Worm (Caenorhabditis elegans): ENCODE measurements around the gene Y45G5AM.4.
A peak's percentile ranks its signal among the peaks of the same experiment; 100 is the strongest.

Y45G5AM.4 gene

DNA sequence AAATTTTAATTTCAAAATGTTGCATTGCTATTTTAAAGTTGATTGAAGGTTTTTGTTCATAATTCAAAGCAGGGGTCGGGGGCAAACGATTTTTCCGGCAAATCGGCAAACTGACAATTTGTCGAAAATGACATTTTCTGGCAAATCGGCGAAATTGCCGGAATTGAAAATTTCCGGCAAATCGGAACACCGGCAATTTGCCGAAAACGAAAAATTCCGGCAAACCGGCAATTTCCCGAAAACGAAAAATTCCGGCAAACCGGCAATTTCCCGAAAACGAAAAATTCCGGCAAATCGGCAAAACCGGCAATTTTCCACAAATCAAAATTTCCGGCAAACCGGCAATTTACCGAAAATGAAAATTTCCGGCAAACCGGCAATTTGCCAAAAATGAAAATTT, 27.2 kb downstream of the Y45G5AM.4 start:
- TF ChIP-seq med-1 (GFP tag; optimal IDR thresholded peaks at IDR 0.05; ENCODE audit: insufficient read depth) (no peak), tab-1 (GFP tag; IDR thresholded peaks at IDR 0.05) (no peak), cog-1 (tag; optimal IDR thresholded peaks at IDR 0.05) (no peak), klf-2 (GFP tag; conservative IDR thresholded peaks at IDR 0.05) (no peak), ref-1 (GFP tag; conservative IDR thresholded peaks at IDR 0.05) (no peak), ztf-23 (GFP tag; IDR thresholded peaks at IDR 0.05) (no peak), ztf-29 (GFP tag; IDR thresholded peaks at IDR 0.05) (no peak), flt-1 (GFP tag; IDR thresholded peaks at IDR 0.05) (no peak), T22C8.4 (GFP tag; IDR thresholded peaks at IDR 0.05) (no peak)

DNA sequence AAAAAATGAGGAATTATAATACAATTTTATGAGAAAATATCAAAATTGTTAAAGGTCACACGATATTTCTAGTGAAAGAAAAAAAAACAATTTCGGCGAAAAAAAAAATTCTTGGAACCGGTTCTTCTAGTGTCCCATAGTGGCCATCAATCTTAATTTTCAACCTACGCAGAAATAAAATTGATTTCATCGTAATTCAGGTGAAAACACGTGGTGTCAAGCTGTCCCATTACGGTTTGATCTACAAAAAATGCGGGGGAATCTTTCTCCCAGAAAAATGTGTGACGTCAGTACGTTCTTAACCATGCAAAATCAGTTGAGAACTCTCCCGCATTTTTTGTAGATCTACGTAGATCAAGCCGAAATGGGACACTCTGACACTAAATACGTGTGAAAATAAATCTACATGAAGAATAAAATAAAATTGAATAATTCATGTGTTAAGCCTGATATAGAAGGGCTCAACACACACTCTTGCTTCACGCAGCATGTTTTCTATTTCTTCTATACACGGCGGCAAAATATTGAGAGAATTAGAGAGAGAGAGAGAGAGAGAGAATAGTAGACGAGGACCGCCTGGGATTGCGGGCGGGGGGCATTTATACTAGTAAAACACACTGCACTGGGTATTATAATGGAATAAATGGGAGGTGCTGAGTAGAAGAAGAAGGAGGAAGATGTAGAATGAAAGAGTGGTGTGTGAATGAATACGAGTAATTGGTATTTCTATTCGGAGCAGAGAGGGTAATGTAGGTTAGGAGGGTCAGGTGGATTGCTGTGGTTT, 29.9 kb downstream of the Y45G5AM.4 start:
- TF ChIP-seq ztf-23 (GFP tag; IDR thresholded peaks at IDR 0.05), result no peak
- TF ChIP-seq cog-1 (tag; optimal IDR thresholded peaks at IDR 0.05), result peak; percentile 27

DNA sequence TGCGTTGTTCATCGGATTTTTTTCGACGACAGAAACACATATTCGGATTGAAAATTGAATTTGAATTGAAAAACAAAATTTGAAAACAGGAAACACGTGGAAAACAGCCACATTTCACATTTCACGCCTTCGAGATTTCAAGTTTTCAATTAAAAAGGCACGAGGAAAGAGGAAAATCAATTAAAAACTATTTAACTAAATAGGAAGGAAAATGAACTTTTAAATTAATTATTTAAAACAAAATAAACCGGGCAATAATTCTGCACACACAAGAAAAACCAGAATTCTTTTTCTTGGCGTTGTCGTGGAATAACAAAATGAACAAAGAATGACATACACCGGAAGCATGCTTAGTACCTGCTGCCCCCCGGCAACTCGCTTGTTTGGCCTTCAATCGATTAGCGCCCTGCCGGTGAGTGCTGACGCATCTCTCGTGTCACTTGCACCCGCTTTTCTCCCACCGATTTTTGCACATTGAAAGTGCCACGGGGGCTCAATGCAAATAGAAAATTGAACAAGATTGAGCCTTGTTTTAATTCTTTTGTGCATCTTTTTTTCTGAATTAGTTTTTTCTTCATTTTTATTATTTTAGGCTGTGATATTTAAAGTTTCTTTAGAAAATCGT, 31.7 kb downstream of the Y45G5AM.4 start, which contains the start of gene Y45G5AM.9:
Gene Y45G5AM.9, minus strand, starts transcription at position 51 of the 625 bp plus-strand sequence.
- TF ChIP-seq cog-1 (tag; optimal IDR thresholded peaks at IDR 0.05), result peak; percentile 81
- peak; percentile 28 for TF ChIP-seq med-1 (GFP tag; optimal IDR thresholded peaks at IDR 0.05; ENCODE audit: insufficient read depth)
- TF ChIP-seq tab-1 (GFP tag; IDR thresholded peaks at IDR 0.05), result peak; percentile 73
- TF ChIP-seq ztf-29 (GFP tag; IDR thresholded peaks at IDR 0.05), result 0 out of 2 replicates have a peak, but pooled peaks have one; percentile 13
- peak; percentile 79 for TF ChIP-seq flt-1 (GFP tag; IDR thresholded peaks at IDR 0.05)
- TF ChIP-seq ztf-23 (GFP tag; IDR thresholded peaks at IDR 0.05), result peak; percentile 83
- 0 out of 2 replicates have a peak, but pooled peaks have one; percentile 62 for TF ChIP-seq klf-2 (GFP tag; conservative IDR thresholded peaks at IDR 0.05)
- TF ChIP-seq T22C8.4 (GFP tag; IDR thresholded peaks at IDR 0.05), result peak; percentile 94
- TF ChIP-seq ref-1 (GFP tag; conservative IDR thresholded peaks at IDR 0.05), result no peak

DNA sequence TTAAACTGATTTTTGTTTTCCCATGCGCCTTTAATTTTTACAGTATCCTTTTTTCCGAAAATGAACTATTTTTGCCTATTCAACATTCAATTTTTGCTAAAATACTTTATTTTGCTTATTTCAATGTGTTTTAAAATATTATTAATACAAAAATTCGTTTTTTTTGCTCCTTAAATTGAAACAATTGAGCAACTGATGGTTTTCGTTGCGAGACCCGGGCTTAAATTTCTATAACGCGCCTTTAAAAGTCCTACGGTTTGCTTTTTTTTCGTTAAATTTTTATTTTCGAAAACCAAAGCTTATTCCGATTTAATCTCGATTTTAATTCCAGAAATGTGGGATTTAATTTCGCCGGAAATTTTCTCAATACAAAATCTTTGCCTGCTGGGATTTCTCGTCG, 32.3 kb downstream of the Y45G5AM.4 start, which contains the start of gene algn-5:
Gene algn-5, plus strand, starts transcription at position 295 of the 400 bp plus-strand sequence.
- no peak for TF ChIP-seq ref-1 (GFP tag; conservative IDR thresholded peaks at IDR 0.05)
- TF ChIP-seq flt-1 (GFP tag; IDR thresholded peaks at IDR 0.05), result no peak

DNA sequence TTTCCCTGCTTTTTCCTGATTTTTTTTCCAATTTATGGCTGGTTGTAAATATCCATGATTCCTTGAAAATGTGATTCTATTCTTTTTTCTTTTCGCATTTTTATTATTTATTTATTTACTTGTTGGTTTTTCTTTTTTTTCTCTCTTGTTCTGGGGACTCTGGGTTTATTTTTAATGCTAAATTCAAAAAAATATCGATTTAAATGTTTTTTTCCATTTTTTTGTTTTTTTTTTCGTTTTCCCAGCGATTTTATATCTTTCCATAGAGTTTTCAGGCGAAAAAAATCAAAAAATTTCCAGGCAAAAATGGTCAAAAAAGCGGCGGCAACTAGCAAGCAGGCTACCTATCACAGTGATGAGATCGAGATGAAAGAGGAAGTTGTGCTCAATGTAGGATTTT, 36.2 kb downstream of the Y45G5AM.4 start, which contains the start of gene rpac-40:
Gene rpac-40, plus strand, starts transcription at position 301 of the 400 bp plus-strand sequence.
- TF ChIP-seq tab-1 (GFP tag; IDR thresholded peaks at IDR 0.05) (no peak), ref-1 (GFP tag; conservative IDR thresholded peaks at IDR 0.05) (no peak), klf-2 (GFP tag; conservative IDR thresholded peaks at IDR 0.05) (no peak), ztf-29 (GFP tag; IDR thresholded peaks at IDR 0.05) (no peak), T22C8.4 (GFP tag; IDR thresholded peaks at IDR 0.05) (no peak), ztf-23 (GFP tag; IDR thresholded peaks at IDR 0.05) (no peak), flt-1 (GFP tag; IDR thresholded peaks at IDR 0.05) (no peak), cog-1 (tag; optimal IDR thresholded peaks at IDR 0.05) (no peak), med-1 (GFP tag; optimal IDR thresholded peaks at IDR 0.05; ENCODE audit: insufficient read depth) (no peak)

DNA sequence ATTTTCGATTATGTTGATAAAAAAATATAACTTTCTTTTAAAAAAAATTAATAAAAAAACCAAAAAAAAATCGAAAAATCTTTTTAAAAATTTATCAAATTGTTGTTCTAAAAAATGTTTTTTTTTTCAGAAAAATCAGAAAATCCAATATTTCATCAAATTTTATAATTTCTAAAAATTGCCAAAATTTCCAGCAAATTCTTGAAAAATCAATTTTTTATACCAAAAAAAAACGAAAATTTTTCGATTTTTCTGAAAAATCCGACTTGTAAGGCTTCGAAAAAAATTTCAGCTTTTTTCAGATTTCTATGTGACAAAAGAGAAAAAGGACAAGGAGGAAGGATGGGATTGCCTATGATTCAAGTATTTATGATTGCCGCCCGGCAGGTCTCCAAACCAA, 41.4 kb downstream of the Y45G5AM.4 start, which contains the start of gene H43I07.1:
Gene H43I07.1, plus strand, starts transcription at position 301 of the 400 bp plus-strand sequence.
- TF ChIP-seq ztf-29 (GFP tag; IDR thresholded peaks at IDR 0.05), result no peak
- no peak for TF ChIP-seq tab-1 (GFP tag; IDR thresholded peaks at IDR 0.05)
- TF ChIP-seq klf-2 (GFP tag; conservative IDR thresholded peaks at IDR 0.05), result no peak
- TF ChIP-seq ztf-23 (GFP tag; IDR thresholded peaks at IDR 0.05), result no peak
- no peak for TF ChIP-seq flt-1 (GFP tag; IDR thresholded peaks at IDR 0.05)
- no peak for TF ChIP-seq ref-1 (GFP tag; conservative IDR thresholded peaks at IDR 0.05)
- no peak for TF ChIP-seq cog-1 (tag; optimal IDR thresholded peaks at IDR 0.05)
- no peak for TF ChIP-seq T22C8.4 (GFP tag; IDR thresholded peaks at IDR 0.05)
- no peak for TF ChIP-seq med-1 (GFP tag; optimal IDR thresholded peaks at IDR 0.05; ENCODE audit: insufficient read depth)

DNA sequence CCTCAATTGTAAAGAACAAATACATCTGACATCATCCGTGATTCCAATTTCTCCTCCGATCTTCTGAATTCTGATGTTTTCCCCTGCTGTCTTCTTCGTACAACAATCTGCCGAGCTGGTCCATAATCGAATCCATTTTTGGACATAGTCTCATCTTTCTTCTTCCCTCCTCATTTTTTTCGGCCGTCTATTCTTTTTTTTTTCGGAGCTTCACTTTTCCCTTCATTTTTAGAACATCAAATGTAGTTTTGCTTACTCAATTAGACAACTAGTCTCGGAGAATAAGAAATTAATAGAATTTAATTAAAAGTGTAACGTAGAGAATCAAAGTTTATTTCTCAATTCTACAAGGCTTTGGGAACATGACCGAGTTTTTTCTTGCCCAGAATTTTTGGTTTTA, 48.5 kb downstream of the Y45G5AM.4 start:
- TF ChIP-seq ref-1 (GFP tag; conservative IDR thresholded peaks at IDR 0.05), result no peak
- TF ChIP-seq flt-1 (GFP tag; IDR thresholded peaks at IDR 0.05), result no peak
- no peak for TF ChIP-seq tab-1 (GFP tag; IDR thresholded peaks at IDR 0.05)
- no peak for TF ChIP-seq cog-1 (tag; optimal IDR thresholded peaks at IDR 0.05)
- no peak for TF ChIP-seq klf-2 (GFP tag; conservative IDR thresholded peaks at IDR 0.05)
- no peak for TF ChIP-seq ztf-23 (GFP tag; IDR thresholded peaks at IDR 0.05)
- TF ChIP-seq ztf-29 (GFP tag; IDR thresholded peaks at IDR 0.05), result no peak
- no peak for TF ChIP-seq med-1 (GFP tag; optimal IDR thresholded peaks at IDR 0.05; ENCODE audit: insufficient read depth)
- TF ChIP-seq T22C8.4 (GFP tag; IDR thresholded peaks at IDR 0.05), result no peak

All from whole organism, midembryonic.